Fruit fly (Drosophila melanogaster) whole organism, wandering third instar larva: ENCODE measurements around the gene CG32374.
A peak's percentile ranks its signal among the peaks of the same experiment; 100 is the strongest.

Experiments used
- Abd-B ChIP-seq: fragments of >200 bp; optimal IDR thresholded peaks from 2 replicates; lab custom pipeline; 2017; ENCODE audit warnings: missing biosample characterization, missing genetic modification characterization
- CG32264 ChIP-seq: fragments of 200-800 bp; sonication (Bioruptor generic); optimal IDR thresholded peaks from 2 replicates; lab custom pipeline; 2016; ENCODE audit warnings: missing biosample characterization, missing genetic modification characterization
- CG9705 ChIP-seq: fragments of 200-800 bp; sonication (Bioruptor generic); optimal IDR thresholded peaks from 2 replicates; lab custom pipeline; 2018; ENCODE audit warnings: missing biosample characterization, mild to moderate bottlenecking, missing genetic modification characterization
- CrebA ChIP-seq: fragments of 200-800 bp; sonication (Bioruptor generic); optimal IDR thresholded peaks from 2 replicates; lab custom pipeline; 2016; ENCODE audit warnings: missing biosample characterization, mild to moderate bottlenecking, missing genetic modification characterization, borderline replicate concordance
- Dfd ChIP-seq: fragments of >200 bp; optimal IDR thresholded peaks from 2 replicates; lab custom pipeline; 2017; ENCODE audit warnings: missing biosample characterization, missing genetic modification characterization
- Dif ChIP-seq: fragments of 200-275, 200-300 bp; sonication (Bioruptor generic); optimal IDR thresholded peaks from 2 replicates; lab custom pipeline; 2018; ENCODE audit warnings: missing biosample characterization, missing genetic modification characterization; ENCODE audit not compliant: partially characterized antibody
- GATAd ChIP-seq: sonication (Bioruptor generic); optimal IDR thresholded peaks from 2 replicates; lab custom pipeline; 2016; ENCODE audit warnings: missing biosample characterization, missing genetic modification characterization
- HLH106 ChIP-seq: fragments of 200-800 bp; optimal IDR thresholded peaks from 3 replicates; lab custom pipeline; 2019; ENCODE audit warnings: missing biosample characterization, mild to moderate bottlenecking, missing genetic modification characterization, moderate library complexity
- Hnf4 ChIP-seq: fragments of 200-800 bp; sonication (Bioruptor generic); optimal IDR thresholded peaks from 2 replicates; lab custom pipeline; 2016; ENCODE audit warnings: missing biosample characterization, mild to moderate bottlenecking, missing genetic modification characterization
- Hr78 ChIP-seq: fragments of >200 bp; optimal IDR thresholded peaks from 2 replicates; lab custom pipeline; 2017; ENCODE audit warnings: missing biosample characterization, missing genetic modification characterization
- Hr83 ChIP-seq: fragments of 200-300 bp; sonication (Bioruptor generic); optimal IDR thresholded peaks from 2 replicates; lab custom pipeline; 2016; ENCODE audit warnings: missing biosample characterization, mild to moderate bottlenecking, missing genetic modification characterization, moderate library complexity; ENCODE audit not compliant: poor library complexity, severe bottlenecking
- Jra ChIP-seq: sonication (Bioruptor generic); optimal IDR thresholded peaks from 2 replicates; lab custom pipeline; 2016; ENCODE audit warnings: missing biosample characterization, missing genetic modification characterization
- Mio ChIP-seq: sonication (Bioruptor generic); optimal IDR thresholded peaks from 2 replicates; lab custom pipeline; 2016; ENCODE audit warnings: missing biosample characterization, missing genetic modification characterization
- Myc ChIP-seq: fragments of >200 bp; optimal IDR thresholded peaks from 2 replicates; lab custom pipeline; 2017
- N ChIP-seq: fragments of >200 bp; optimal IDR thresholded peaks from 2 replicates; lab custom pipeline; 2018; ENCODE audit warnings: missing biosample characterization, missing external identifiers, missing genetic modification characterization
- OdsH ChIP-seq: fragments of 200-800 bp; sonication (Bioruptor generic); optimal IDR thresholded peaks from 2 replicates; lab custom pipeline; 2016; ENCODE audit warnings: missing biosample characterization, mild to moderate bottlenecking, missing genetic modification characterization
- Rel ChIP-seq, 2 experiments: fragments of 200-800 bp; sonication (Bioruptor generic) in 1 of 2; optimal IDR thresholded peaks; 2 replicates in 1 of 2; 3 replicates in 1 of 2; lab custom pipeline; 2016 to 2019; ENCODE audit warnings: mild to moderate bottlenecking in 2 of 2, missing biosample characterization in 2 of 2, missing genetic modification characterization in 2 of 2, moderate library complexity in 1 of 2
- Sp1 ChIP-seq: fragments of 200-800 bp; sonication (Bioruptor generic); optimal IDR thresholded peaks from 3 replicates; lab custom pipeline; 2019; ENCODE audit warnings: missing biosample characterization, mild to moderate bottlenecking, missing genetic modification characterization, moderate library complexity
- Vsx2 ChIP-seq: fragments of 200-300, 225-300 bp; sonication (Bioruptor generic); optimal IDR thresholded peaks from 2 replicates; lab custom pipeline; 2018; ENCODE audit warnings: missing biosample characterization, missing genetic modification characterization; ENCODE audit not compliant: partially characterized antibody
- br ChIP-seq: fragments of 200-800 bp; sonication (Bioruptor generic); optimal IDR thresholded peaks from 2 replicates; lab custom pipeline; 2016; ENCODE audit warnings: missing biosample characterization, missing genetic modification characterization
- brk ChIP-seq: fragments of 200-800 bp; sonication (Bioruptor generic); optimal IDR thresholded peaks from 2 replicates; lab custom pipeline; 2016; ENCODE audit warnings: missing biosample characterization, mild to moderate bottlenecking, missing genetic modification characterization
- dl ChIP-seq, 2 experiments: fragments of 175-275, 200-275 bp in 1 of 2; fragments of 200-275 bp in 1 of 2; sonication (Bioruptor generic); optimal IDR thresholded peaks; lab custom pipeline; 2018; ENCODE audit warnings: mild to moderate bottlenecking in 2 of 2, missing biosample characterization in 2 of 2, missing genetic modification characterization in 2 of 2, moderate library complexity in 2 of 2; ENCODE audit not compliant: partially characterized antibody in 2 of 2, insufficient read depth in 1 of 2
- dmrt93B ChIP-seq: fragments of 200-800 bp; sonication (Bioruptor generic); optimal IDR thresholded peaks from 2 replicates; lab custom pipeline; 2018; ENCODE audit warnings: missing biosample characterization, mild to moderate bottlenecking, missing genetic modification characterization
- dsf ChIP-seq: sonication (Bioruptor generic); optimal IDR thresholded peaks from 2 replicates; lab custom pipeline; 2016; ENCODE audit warnings: missing biosample characterization, missing genetic modification characterization, borderline replicate concordance
- ey ChIP-seq: fragments of 200-800 bp; sonication (Bioruptor generic); optimal IDR thresholded peaks from 2 replicates; lab custom pipeline; 2016; ENCODE audit warnings: missing biosample characterization, missing genetic modification characterization
- foxo ChIP-seq, 2 experiments: fragments of 200-800 bp; sonication (Bioruptor generic); optimal IDR thresholded peaks; 2 replicates in 1 of 2; 3 replicates in 1 of 2; lab custom pipeline; 2016 to 2017; ENCODE audit warnings: missing biosample characterization in 2 of 2, missing genetic modification characterization in 2 of 2
- fru ChIP-seq: fragments of 200-800 bp; sonication (Bioruptor generic); optimal IDR thresholded peaks from 3 replicates; lab custom pipeline; 2016; ENCODE audit warnings: missing biosample characterization, mild to moderate bottlenecking, missing genetic modification characterization
- h ChIP-seq: fragments of 200-800 bp; sonication (Bioruptor generic); optimal IDR thresholded peaks from 3 replicates; lab custom pipeline; 2016; ENCODE audit warnings: missing biosample characterization, mild to moderate bottlenecking, missing genetic modification characterization
- jim ChIP-seq: fragments of 175-275, 200-325 bp; sonication (Bioruptor generic); optimal IDR thresholded peaks from 2 replicates; lab custom pipeline; 2016; ENCODE audit warnings: missing biosample characterization, mild to moderate bottlenecking, missing genetic modification characterization
- lola ChIP-seq: fragments of >200 bp; optimal IDR thresholded peaks from 2 replicates; lab custom pipeline; 2017; ENCODE audit warnings: missing biosample characterization, missing genetic modification characterization
- pan ChIP-seq: fragments of >200 bp; optimal IDR thresholded peaks from 2 replicates; lab custom pipeline; 2017
- psq ChIP-seq: fragments of 200-800 bp; sonication (Bioruptor generic); optimal IDR thresholded peaks from 3 replicates; lab custom pipeline; 2017; ENCODE audit warnings: missing biosample characterization, mild to moderate bottlenecking, missing genetic modification characterization, moderate library complexity
- rgr ChIP-seq: fragments of 200-800 bp; sonication (Bioruptor generic); optimal IDR thresholded peaks from 3 replicates; lab custom pipeline; 2016; ENCODE audit warnings: missing biosample characterization, mild to moderate bottlenecking, missing genetic modification characterization
- sage ChIP-seq: fragments of 200-800 bp; sonication (Bioruptor generic); optimal IDR thresholded peaks from 2 replicates; lab custom pipeline; 2016; ENCODE audit warnings: missing biosample characterization, mild to moderate bottlenecking, missing genetic modification characterization
- sv ChIP-seq: fragments of 200-800 bp; sonication (Bioruptor generic); optimal IDR thresholded peaks from 3 replicates; lab custom pipeline; 2016; ENCODE audit warnings: missing biosample characterization, missing genetic modification characterization
- tai ChIP-seq: sonication (Bioruptor generic); optimal IDR thresholded peaks from 2 replicates; lab custom pipeline; 2016; ENCODE audit warnings: missing biosample characterization, missing genetic modification characterization
- usp ChIP-seq: fragments of >200 bp; optimal IDR thresholded peaks from 2 replicates; lab custom pipeline; 2017; ENCODE audit warnings: missing biosample characterization, missing genetic modification characterization
- woc ChIP-seq: sonication (Bioruptor generic); optimal IDR thresholded peaks from 2 replicates; lab custom pipeline; 2016; ENCODE audit warnings: missing biosample characterization, mild to moderate bottlenecking, missing genetic modification characterization

Gene CG32374

dm6 chr3L:7510414-7511384 is 30.3 kb downstream of the CG32374 start, which contains the start of gene CG7546:
Gene CG7546, plus strand, starts transcription at chr3L:7510986.
- TF ChIP-seq dmrt93B (GFP tag; lab: Kevin White, UChicago) (no peak), woc (GFP tag; lab: Kevin White, UChicago) (peak; percentile 57), CG32264 (GFP tag; lab: Kevin White, UChicago) (no peak), tai (GFP tag; lab: Kevin White, UChicago) (no peak), Dif (GFP tag; lab: Kevin White, UChicago) (no peak), dsf (GFP tag; lab: Kevin White, UChicago) (no peak), psq (peak; percentile 56), Sp1 (peak; percentile 31), HLH106 (peak; percentile 50), fru (GFP tag; lab: Kevin White, UChicago) (peak; percentile 17), pan (lab: Kevin White, UChicago) (no peak), Hnf4 (GFP tag; lab: Kevin White, UChicago) (no peak), jim (GFP tag; lab: Kevin White, UChicago) (no peak), GATAd (GFP tag; lab: Kevin White, UChicago) (no peak), Hr83 (no peak), ey (GFP tag; lab: Kevin White, UChicago) (no peak), CG9705 (GFP tag; lab: Kevin White, UChicago) (peak; percentile 5), rgr (peak; percentile 58), Rel (GFP tag; optimal IDR thresholded peaks at IDR 0.05; lab: Kevin White, UChicago) (no peak), Rel (tag; optimal IDR thresholded peaks at IDR 0.05; lab: Kevin White, UChicago) (peak; percentile 66), dl (GFP tag; optimal IDR thresholded peaks at IDR 0.05; lab: Kevin White, UChicago; ENCODE audit: insufficient read depth in 1 of 2, partially characterized antibody in 2 of 2) (no peak), Vsx2 (GFP tag; lab: Kevin White, UChicago) (no peak), h (GFP tag; lab: Kevin White, UChicago) (no peak), Dfd (GFP tag; lab: Kevin White, UChicago) (no peak), sage (no peak), Jra (GFP tag; lab: Kevin White, UChicago) (no peak), CrebA (GFP tag; lab: Kevin White, UChicago) (no peak), Abd-B (GFP tag; lab: Kevin White, UChicago) (no peak), br (GFP tag; lab: Kevin White, UChicago) (no peak), brk (no peak), Mio (GFP tag; lab: Kevin White, UChicago) (no peak), Hr78 (no peak), lola (GFP tag; lab: Kevin White, UChicago) (no peak), N (GFP tag; lab: Kevin White, UChicago) (no peak), sv (GFP tag; lab: Kevin White, UChicago) (peak; percentile 3), foxo (GFP tag; optimal IDR thresholded peaks at IDR 0.05; lab: Kevin White, UChicago) (peak in 1 of 2 experiments; percentile 59), OdsH (GFP tag; lab: Kevin White, UChicago) (peak; percentile 14), Myc (peak; percentile 96), usp (GFP tag; lab: Kevin White, UChicago) (no peak)
- TF ChIP-seq, all 38 proteins: peak for 12

dm6 chr3L:7506117-7506516 is 34.9 kb downstream of the CG32374 start, which contains the start of gene CG7548:
Gene CG7548, minus strand, starts transcription at chr3L:7506217.
- no peak for TF ChIP-seq Rel (GFP tag; optimal IDR thresholded peaks at IDR 0.05; lab: Kevin White, UChicago)
- TF ChIP-seq Rel (tag; optimal IDR thresholded peaks at IDR 0.05; lab: Kevin White, UChicago) = no peak
- no peak for TF ChIP-seq Myc
- no peak for TF ChIP-seq GATAd (GFP tag; lab: Kevin White, UChicago)
- TF ChIP-seq pan (lab: Kevin White, UChicago) = no peak
- TF ChIP-seq sv (GFP tag; lab: Kevin White, UChicago) = no peak
- TF ChIP-seq N (GFP tag; lab: Kevin White, UChicago) = no peak
